Fruit fly (Drosophila melanogaster) whole organism, adult: ENCODE measurements around the gene CG15201.

ENCODE experiments used
- CG12768 ChIP-seq: fragments of 200-800 bp; sonication (Bioruptor generic); optimal IDR thresholded peaks from 2 replicates; lab custom pipeline; 2017; ENCODE audit warnings: missing biosample characterization, missing genetic modification characterization, mild to moderate bottlenecking, moderate library complexity, missing genetic modification reagents
- CG14711 ChIP-seq: fragments of 200-800 bp; sonication (Bioruptor generic); optimal IDR thresholded peaks from 2 replicates; lab custom pipeline; 2018; ENCODE audit warnings: missing biosample characterization, mild to moderate bottlenecking, missing genetic modification characterization, moderate library complexity
- CG1620 ChIP-seq: fragments of 200-800 bp; sonication (Bioruptor generic); optimal IDR thresholded peaks from 2 replicates; lab custom pipeline; 2016; ENCODE audit warnings: missing biosample characterization, missing genetic modification characterization
- CG7101 ChIP-seq: fragments of 200-800 bp; sonication (Bioruptor generic); optimal IDR thresholded peaks from 2 replicates; lab custom pipeline; 2018; ENCODE audit warnings: missing biosample characterization, mild to moderate bottlenecking, missing genetic modification characterization, moderate library complexity
- Clk ChIP-seq: fragments of 200-800 bp; sonication (Bioruptor generic); optimal IDR thresholded peaks from 2 replicates; lab custom pipeline; 2017; ENCODE audit warnings: missing biosample characterization, missing genetic modification characterization
- bab1 ChIP-seq: fragments of 200-800 bp; sonication (Bioruptor generic); optimal IDR thresholded peaks from 3 replicates; lab custom pipeline; 2019; ENCODE audit warnings: missing biosample characterization, mild to moderate bottlenecking, missing genetic modification characterization, moderate library complexity
- cic ChIP-seq: fragments of 200-800 bp; sonication (Bioruptor generic); optimal IDR thresholded peaks from 2 replicates; lab custom pipeline; 2017; ENCODE audit warnings: missing biosample characterization, mild to moderate bottlenecking, missing genetic modification characterization, moderate library complexity
- cnc ChIP-seq, 2 experiments: fragments of >200 bp; optimal IDR thresholded peaks; 2 replicates each; lab custom pipeline; 2017
- kay ChIP-seq: fragments of 200-800 bp; sonication (Bioruptor generic); peaks from one replicate; lab custom pipeline; 2016; ENCODE audit warnings: missing biosample characterization, missing genetic modification characterization, borderline replicate concordance
- pad ChIP-seq: fragments of 200-800 bp; sonication (Bioruptor generic); optimal IDR thresholded peaks from 3 replicates; lab custom pipeline; 2017; ENCODE audit warnings: missing biosample characterization, missing genetic modification characterization, mild to moderate bottlenecking, moderate library complexity, missing genetic modification reagents
- tj ChIP-seq: fragments of 200-800 bp; sonication (Bioruptor generic); optimal IDR thresholded peaks from 3 replicates; lab custom pipeline; 2017; ENCODE audit warnings: missing biosample characterization, mild to moderate bottlenecking, missing genetic modification characterization, moderate library complexity
- toe ChIP-seq: fragments of 200-800 bp; sonication (Bioruptor generic); optimal IDR thresholded peaks from 2 replicates; lab custom pipeline; 2016; ENCODE audit warnings: missing biosample characterization, missing genetic modification characterization

dm6 chrX:11108148-11108844 lies 35.6 kb upstream of the CG15201 start, which contains the start of gene Hsp60A:
- TF ChIP-seq CG1620 (GFP tag; lab: Kevin White, UChicago) (peak; percentile 73), pad (GFP tag; lab: Kevin White, UChicago) (peak; percentile 37), CG14711 (tag; lab: Kevin White, UChicago) (peak; percentile 58), toe (peak; percentile 33), cic (peak; percentile 3), cnc (optimal IDR thresholded peaks at IDR 0.05; lab: Kevin White, UChicago) (no peak), kay (GFP tag; lab: Kevin White, UChicago) (no peak), CG7101 (tag; lab: Kevin White, UChicago) (peak; percentile 76), CG12768 (GFP tag; lab: Kevin White, UChicago) (no peak), bab1 (GFP tag; lab: Kevin White, UChicago) (peak; percentile 84), Clk (no peak), tj (GFP tag; lab: Kevin White, UChicago) (peak; percentile 47)
